Fruit fly (Drosophila melanogaster) whole organism, embryonic: ENCODE measurements around the gene CG42869.
A peak's percentile ranks its signal among the peaks of the same experiment; 100 is the strongest.

Experiments
- Adf1 ChIP-seq: fragments of 200-800 bp; sonication (Bioruptor generic); IDR thresholded peaks from 2 replicates; pipeline ENCODE4 v1.3.6; 2022; ENCODE audit warnings: missing biosample characterization, missing genetic modification characterization
- Bgb ChIP-seq: fragments of 200-800 bp; sonication (Bioruptor generic); IDR thresholded peaks from 2 replicates; pipeline ENCODE4 v1.3.6; 2022; ENCODE audit warnings: missing biosample characterization, missing genetic modification characterization; ENCODE audit not compliant: partially characterized antibody
- Blimp-1 ChIP-seq: fragments of 200-800 bp; sonication (Bioruptor generic); optimal IDR thresholded peaks from 3 replicates; lab custom pipeline; 2018; ENCODE audit warnings: missing biosample characterization, missing genetic modification characterization, mild to moderate bottlenecking, moderate library complexity, missing genetic modification reagents
- C15 ChIP-seq: fragments of 200-800 bp; sonication (Bioruptor generic); IDR thresholded peaks from 3 replicates; pipeline ENCODE4 v1.3.6; 2022; ENCODE audit warnings: missing biosample characterization, missing genetic modification characterization
- CG11504 ChIP-seq: fragments of 200-800 bp; sonication (Bioruptor generic); optimal IDR thresholded peaks from 3 replicates; lab custom pipeline; 2019; ENCODE audit warnings: missing biosample characterization, mild to moderate bottlenecking, missing genetic modification characterization, moderate library complexity
- CG12236 ChIP-seq: fragments of 200-800 bp; sonication (Bioruptor generic); optimal IDR thresholded peaks from 2 replicates; lab custom pipeline; 2016; ENCODE audit warnings: missing biosample characterization, missing genetic modification characterization
- CG13123 ChIP-seq: fragments of 200-800 bp; sonication (Bioruptor generic); optimal IDR thresholded peaks from 2 replicates; lab custom pipeline; 2016; ENCODE audit warnings: missing biosample characterization, missing genetic modification characterization
- CG13287 ChIP-seq: fragments of 200-800 bp; sonication (Bioruptor generic); IDR thresholded peaks from 2 replicates; pipeline ENCODE4 v1.3.6; 2022; ENCODE audit warnings: missing biosample characterization, missing genetic modification characterization; ENCODE audit not compliant: partially characterized antibody
- CG14014 ChIP-seq: fragments of 200-800 bp; sonication (Bioruptor generic); IDR thresholded peaks from 2 replicates; pipeline ENCODE4 v1.3.6; 2022; ENCODE audit warnings: missing biosample characterization, missing genetic modification characterization
- CG17829 ChIP-seq: fragments of 200-800 bp; optimal IDR thresholded peaks from 2 replicates; lab custom pipeline; 2019; ENCODE audit warnings: missing biosample characterization, mild to moderate bottlenecking, missing genetic modification characterization, moderate library complexity
- CG2116 ChIP-seq: fragments of 200-800 bp; sonication (Bioruptor generic); optimal IDR thresholded peaks from 3 replicates; lab custom pipeline; 2018; ENCODE audit warnings: missing biosample characterization, mild to moderate bottlenecking, missing genetic modification characterization
- CG2199 ChIP-seq: fragments of 200-800 bp; sonication (Bioruptor generic); IDR thresholded peaks from 3 replicates; pipeline ENCODE4 v1.3.6; 2022; ENCODE audit warnings: missing biosample characterization, missing genetic modification characterization
- CG3281 ChIP-seq: fragments of 200-800 bp; sonication (Bioruptor generic); optimal IDR thresholded peaks from 3 replicates; lab custom pipeline; 2017; ENCODE audit warnings: missing biosample characterization, mild to moderate bottlenecking, missing genetic modification characterization
- CG33557 ChIP-seq: fragments of 200-800 bp; sonication (Bioruptor generic); optimal IDR thresholded peaks from 2 replicates; lab custom pipeline; 2019; ENCODE audit warnings: missing biosample characterization, mild to moderate bottlenecking, missing genetic modification characterization, moderate library complexity
- CG5180 ChIP-seq: fragments of 200-800 bp; sonication (Bioruptor generic); optimal IDR thresholded peaks from 3 replicates; lab custom pipeline; 2017; ENCODE audit warnings: missing biosample characterization, missing genetic modification characterization, mild to moderate bottlenecking, moderate library complexity, missing genetic modification reagents
- CG6689 ChIP-seq: fragments of 200-800 bp; sonication (Bioruptor generic); IDR thresholded peaks from 2 replicates; pipeline ENCODE4 v1.3.6; 2022; ENCODE audit warnings: missing biosample characterization, missing genetic modification characterization
- Deaf1 ChIP-seq: fragments of 200-800 bp; optimal IDR thresholded peaks from 3 replicates; lab custom pipeline; 2019; ENCODE audit warnings: missing biosample characterization, mild to moderate bottlenecking, missing genetic modification characterization, moderate library complexity
- Ets65A ChIP-seq: fragments of 200-800 bp; sonication (Bioruptor generic); peaks from one replicate; lab custom pipeline; 2016; ENCODE audit warnings: missing biosample characterization, missing genetic modification characterization
- H2.0 ChIP-seq: fragments of 200-800 bp; sonication (Bioruptor generic); IDR thresholded peaks from 2 replicates; pipeline ENCODE4 v1.3.6; 2022; ENCODE audit warnings: missing biosample characterization, missing genetic modification characterization
- Hr78 ChIP-seq, 2 experiments: fragments of 200-800 bp in 1 of 2; fragments of >200 bp in 1 of 2; sonication (Bioruptor generic) in 1 of 2; optimal IDR thresholded peaks; 2 replicates each; lab custom pipeline; 2017 to 2019; ENCODE audit warnings: missing biosample characterization in 2 of 2, missing genetic modification characterization in 2 of 2, mild to moderate bottlenecking in 1 of 2, moderate library complexity in 1 of 2
- Jarid2 ChIP-seq: fragments of 200-800 bp; sonication (Bioruptor generic); optimal IDR thresholded peaks from 3 replicates; lab custom pipeline; 2017; ENCODE audit warnings: mild to moderate bottlenecking, missing biosample characterization, missing genetic modification reagents, missing genetic modification characterization
- Med ChIP-seq: fragments of 200-800 bp; sonication (Bioruptor generic); peaks from one replicate; lab custom pipeline; 2016; ENCODE audit warnings: missing biosample characterization, missing genetic modification characterization, mild to moderate bottlenecking, inconsistent platforms, moderate library complexity
- Nf-YA ChIP-seq: fragments of 200-800 bp; sonication (Bioruptor generic); IDR thresholded peaks from 2 replicates; pipeline ENCODE4 v1.3.6; 2022; ENCODE audit warnings: missing biosample characterization, missing genetic modification characterization
- Rfx ChIP-seq: fragments of 200-800 bp; sonication (Bioruptor generic); IDR thresholded peaks from 2 replicates; pipeline ENCODE4 v1.3.6; 2022; ENCODE audit warnings: missing biosample characterization, missing genetic modification characterization
- YL-1 ChIP-seq: fragments of 200-800 bp; sonication (Bioruptor generic); optimal IDR thresholded peaks from 3 replicates; lab custom pipeline; 2017; ENCODE audit warnings: missing biosample characterization, mild to moderate bottlenecking, missing genetic modification characterization
- cato ChIP-seq: fragments of 200-800 bp; sonication (Bioruptor generic); optimal IDR thresholded peaks from 2 replicates; lab custom pipeline; 2016; ENCODE audit warnings: missing biosample characterization, missing genetic modification characterization, borderline replicate concordance
- cg ChIP-seq: fragments of 200-800 bp; sonication (Bioruptor generic); optimal IDR thresholded peaks from 3 replicates; lab custom pipeline; 2019; ENCODE audit warnings: missing biosample characterization, mild to moderate bottlenecking, missing genetic modification characterization, moderate library complexity
- chif ChIP-seq, 2 experiments: fragments of 200-800 bp; sonication (Bioruptor generic); optimal IDR thresholded peaks; 3 replicates each; lab custom pipeline; 2016; ENCODE audit warnings: missing biosample characterization in 2 of 2, missing genetic modification characterization in 2 of 2
- chinmo ChIP-seq: fragments of 200-800 bp; sonication (Bioruptor generic); IDR thresholded peaks from 4 replicates; pipeline ENCODE4 v1.3.6; 2022; ENCODE audit warnings: missing biosample characterization, missing genetic modification characterization; ENCODE audit not compliant: partially characterized antibody
- chm ChIP-seq: fragments of 200-800 bp; sonication (Bioruptor generic); IDR thresholded peaks from 2 replicates; pipeline ENCODE4 v1.3.6; 2022; ENCODE audit warnings: missing biosample characterization, missing genetic modification characterization
- crol ChIP-seq: fragments of 200-800 bp; sonication (Bioruptor generic); IDR thresholded peaks from 2 replicates; pipeline ENCODE4 v1.3.6; 2022; ENCODE audit warnings: missing biosample characterization, missing genetic modification characterization
- fd96Cb ChIP-seq: fragments of 200-800 bp; sonication (Bioruptor generic); optimal IDR thresholded peaks from 2 replicates; lab custom pipeline; 2018; ENCODE audit warnings: missing biosample characterization, mild to moderate bottlenecking, missing genetic modification characterization, moderate library complexity
- gsb-n ChIP-seq: fragments of 200-800 bp; sonication (Bioruptor generic); optimal IDR thresholded peaks from 3 replicates; lab custom pipeline; 2018; ENCODE audit warnings: missing biosample characterization, mild to moderate bottlenecking, missing genetic modification characterization
- hkb ChIP-seq, 2 experiments: fragments of 200-800 bp in 1 of 2; fragments of >200 bp in 1 of 2; sonication (Bioruptor generic) in 1 of 2; IDR thresholded peaks in 1 of 2; optimal IDR thresholded peaks in 1 of 2; 2 replicates each; pipeline versions ENCODE4 v1.3.6 to Lab custom; 2017 to 2022; ENCODE audit warnings: missing biosample characterization in 1 of 2, missing genetic modification characterization in 1 of 2
- ken ChIP-seq: fragments of 200-800 bp; sonication (Bioruptor generic); IDR thresholded peaks from 3 replicates; pipeline ENCODE4 v1.3.6; 2022; ENCODE audit warnings: missing biosample characterization, missing genetic modification characterization
- lov ChIP-seq, 2 experiments: fragments of 200-800 bp in 1 of 2; fragments of >200 bp in 1 of 2; sonication (Bioruptor generic) in 1 of 2; IDR thresholded peaks in 1 of 2; optimal IDR thresholded peaks in 1 of 2; 2 replicates in 1 of 2; 3 replicates in 1 of 2; pipeline versions ENCODE4 v1.3.6 to Lab custom; 2017 to 2022; ENCODE audit warnings: missing biosample characterization in 1 of 2, missing genetic modification characterization in 1 of 2
- nom ChIP-seq: fragments of 200-800 bp; sonication (Bioruptor generic); optimal IDR thresholded peaks from 2 replicates; lab custom pipeline; 2017; ENCODE audit warnings: missing biosample characterization, missing genetic modification characterization, mild to moderate bottlenecking, moderate library complexity, missing genetic modification reagents
- onecut ChIP-seq: fragments of 200-800 bp; sonication (Bioruptor generic); IDR thresholded peaks from 2 replicates; pipeline ENCODE4 v1.3.6; 2022; ENCODE audit warnings: missing biosample characterization, missing genetic modification characterization
- pan ChIP-seq, 4 experiments: fragments of >200 bp in 3 of 4; fragments of 200-800 bp in 1 of 4; sonication (Bioruptor generic) in 1 of 4; optimal IDR thresholded peaks in 3 of 4; IDR thresholded peaks in 1 of 4; 2 replicates each; pipeline versions ENCODE4 v1.3.6 to Lab custom; 2017 to 2022; ENCODE audit warnings: missing biosample characterization in 2 of 4, missing genetic modification characterization in 2 of 4, mixed read lengths in 1 of 4
- pfk ChIP-seq: fragments of 200-800 bp; sonication (Bioruptor generic); optimal IDR thresholded peaks from 2 replicates; lab custom pipeline; 2018; ENCODE audit warnings: missing biosample characterization, mild to moderate bottlenecking, missing genetic modification characterization, moderate library complexity
- pho ChIP-seq: fragments of 200-800 bp; sonication (Bioruptor generic); optimal IDR thresholded peaks from 2 replicates; lab custom pipeline; 2016; ENCODE audit warnings: missing biosample characterization, missing genetic modification characterization
- pros ChIP-seq: fragments of 200-800 bp; sonication (Bioruptor generic); optimal IDR thresholded peaks from 3 replicates; lab custom pipeline; 2019; ENCODE audit warnings: missing biosample characterization, mild to moderate bottlenecking, missing genetic modification characterization, moderate library complexity
- vvl ChIP-seq: fragments of 200-800 bp; sonication (Bioruptor generic); IDR thresholded peaks from 2 replicates; pipeline ENCODE4 v1.3.6; 2022; ENCODE audit warnings: missing biosample characterization, missing genetic modification characterization
- z ChIP-seq: fragments of 200-800 bp; sonication (Bioruptor generic); IDR thresholded peaks from 3 replicates; pipeline ENCODE4 v1.3.6; 2022; ENCODE audit warnings: missing biosample characterization, missing genetic modification characterization
- zen2 ChIP-seq: fragments of 200-800 bp; sonication (Bioruptor generic); IDR thresholded peaks from 3 replicates; pipeline ENCODE4 v1.3.6; 2022; ENCODE audit warnings: missing biosample characterization, missing genetic modification characterization; ENCODE audit not compliant: partially characterized antibody

The CG42869 gene

DNA sequence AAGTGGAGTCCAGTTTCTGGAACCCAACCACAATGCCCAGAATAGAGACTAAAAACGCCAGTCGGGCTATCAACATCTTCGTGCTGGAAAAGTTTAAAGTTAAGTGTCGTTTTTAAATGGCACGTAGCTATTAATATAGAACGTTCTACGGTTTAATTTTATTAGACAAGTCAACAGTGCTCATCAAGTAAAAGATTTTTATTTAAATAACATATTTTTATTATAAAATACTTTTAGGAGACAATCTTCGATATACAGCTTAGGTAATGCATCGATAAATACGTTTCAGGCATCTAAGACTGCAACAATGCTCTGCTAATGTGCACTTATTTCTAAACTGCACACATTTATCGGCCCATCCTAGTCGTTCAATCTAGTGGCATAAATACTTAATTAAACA is at the start of gene CG42869:
TSS of gene CG42869 (minus strand) at position 101 of the 400 bp plus-strand sequence.
- no peak for TF ChIP-seq CG3281
- peak; percentile 1 for TF ChIP-seq Ets65A

DNA sequence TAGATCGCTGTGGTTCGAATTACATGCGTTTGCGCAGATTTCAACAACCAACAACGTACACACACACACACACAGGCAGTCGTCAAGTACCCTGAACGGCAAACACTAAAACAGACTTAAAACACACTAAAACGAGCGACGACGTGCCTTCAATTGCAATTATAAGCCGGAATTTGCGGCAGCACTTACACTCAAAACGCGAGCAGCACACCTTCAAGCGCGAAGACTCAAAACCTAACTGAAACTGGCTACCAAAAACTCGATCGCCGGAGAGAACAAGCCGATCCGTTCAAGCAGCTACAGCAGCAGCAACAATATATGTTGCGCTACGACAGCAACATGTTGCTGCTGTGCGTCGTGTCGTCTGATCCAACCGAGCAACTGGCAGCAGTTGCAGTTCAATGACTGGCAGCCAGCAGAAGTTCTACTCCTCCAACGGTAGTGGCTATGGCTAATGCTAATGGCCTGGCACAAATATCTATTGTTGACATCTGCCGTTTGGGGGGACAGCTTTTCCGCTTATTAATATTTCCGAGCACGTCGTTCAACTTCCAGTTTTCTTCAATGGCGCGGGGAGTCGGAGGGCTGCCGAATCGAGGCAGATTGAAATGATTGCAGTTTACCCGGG is 45.8 kb upstream of the CG42869 start, which contains the start of gene tsl:
TSS of gene tsl (minus strand) at position 242 of the 628 bp plus-strand sequence.
- TF ChIP-seq pan (optimal IDR thresholded peaks at IDR 0.05; lab: Kevin White, UChicago), result no peak
- TF ChIP-seq pan (GFP tag; optimal IDR thresholded peaks at IDR 0.05 in 1 of 2, IDR thresholded peaks at IDR 0.05 in 1 of 2), result no peak
- no peak for TF ChIP-seq CG17829 (tag; lab: Kevin White, UChicago)
- TF ChIP-seq zen2 (GFP tag; lab: Robert Waterston, UW), result 0 out of 3 replicates have a peak, but pooled peaks have one; percentile 12
- no peak for TF ChIP-seq cato
- TF ChIP-seq CG12236 (GFP tag; lab: Kevin White, UChicago), result no peak
- peak; percentile 23; the same call in 1 of the 2 replicates for TF ChIP-seq chm (GFP tag; lab: Robert Waterston, UW)
- no peak for TF ChIP-seq Rfx (GFP tag; lab: Robert Waterston, UW)
- TF ChIP-seq vvl (GFP tag; lab: Robert Waterston, UW), result peak; percentile 41; the same call in 1 of the 2 replicates
- TF ChIP-seq pho (GFP tag; lab: Kevin White, UChicago), result no peak
- TF ChIP-seq fd96Cb (tag; lab: Kevin White, UChicago), result no peak
- no peak for TF ChIP-seq pfk (GFP tag; lab: Kevin White, UChicago)
- TF ChIP-seq nom (GFP tag; lab: Kevin White, UChicago), result peak; percentile 34
- TF ChIP-seq Adf1 (GFP tag; lab: Robert Waterston, UW), result peak; percentile 9; the same call in 1 of the 2 replicates
- no peak for TF ChIP-seq CG33557 (GFP tag; lab: Kevin White, UChicago)
- peak; percentile 95 for TF ChIP-seq CG5180 (GFP tag; lab: Kevin White, UChicago)
- TF ChIP-seq Jarid2 (GFP tag; lab: Kevin White, UChicago), result peak; percentile 74
- TF ChIP-seq pros (GFP tag; lab: Kevin White, UChicago), result no peak
- TF ChIP-seq CG13287, result peak; percentile 11; the same call in 1 of the 2 replicates
- peak; percentile 37; the same call in 1 of the 3 replicates for TF ChIP-seq z (GFP tag; lab: Robert Waterston, UW)
- TF ChIP-seq CG13123, result no peak
- TF ChIP-seq cg (GFP tag; lab: Kevin White, UChicago), result peak; percentile 16
- TF ChIP-seq Bgb (GFP tag; lab: Robert Waterston, UW), result peak; percentile 15; the same call in 1 of the 2 replicates
- TF ChIP-seq Hr78 (GFP tag; optimal IDR thresholded peaks at IDR 0.05; lab: Kevin White, UChicago), result peak in 1 of 2 experiments; percentile 95
- TF ChIP-seq ken, result no peak
- peak; percentile 87 for TF ChIP-seq CG2199 (GFP tag; lab: Robert Waterston, UW)
- peak; percentile 71; the same call in 1 of the 4 replicates for TF ChIP-seq chinmo (GFP tag; lab: Robert Waterston, UW)
- TF ChIP-seq CG14014 (GFP tag; lab: Robert Waterston, UW), result no peak
- TF ChIP-seq CG2116, result no peak
- TF ChIP-seq CG11504, result peak; percentile 99
- TF ChIP-seq crol (GFP tag; lab: Robert Waterston, UW), result peak; percentile 24; the same call in 1 of the 2 replicates
- no peak for TF ChIP-seq lov (optimal IDR thresholded peaks at IDR 0.05; lab: Kevin White, UChicago)
- no peak for TF ChIP-seq lov (GFP tag; IDR thresholded peaks at IDR 0.05; lab: Robert Waterston, UW)
- TF ChIP-seq hkb (optimal IDR thresholded peaks at IDR 0.05; lab: Kevin White, UChicago), result no peak
- TF ChIP-seq hkb (GFP tag; IDR thresholded peaks at IDR 0.05; lab: Robert Waterston, UW), result no peak
- TF ChIP-seq Blimp-1 (GFP tag; lab: Kevin White, UChicago), result peak; percentile 18
- TF ChIP-seq Nf-YA (GFP tag; lab: Robert Waterston, UW), result no peak
- no peak for TF ChIP-seq CG6689 (GFP tag; lab: Robert Waterston, UW)
- no peak for TF ChIP-seq C15
- peak; percentile 61 for TF ChIP-seq Med
- TF ChIP-seq chif (GFP tag; optimal IDR thresholded peaks at IDR 0.05; lab: Kevin White, UChicago), result no peak
- TF ChIP-seq onecut (GFP tag; lab: Robert Waterston, UW), result no peak
- TF ChIP-seq YL-1, result no peak
- peak; percentile 5 for TF ChIP-seq gsb-n (tag; lab: Kevin White, UChicago)
- TF ChIP-seq Deaf1 (tag; lab: Kevin White, UChicago), result peak; percentile 67
- TF ChIP-seq H2.0 (GFP tag; lab: Robert Waterston, UW), result no peak
